Worm (Caenorhabditis elegans) whole organism, midembryonic: Measurements from ENCODE around the gene mog-4.

Experiments used
- T22C8.4 ChIP-seq: fragments of 200-800 bp; sonication (Bioruptor generic); IDR thresholded peaks from 2 replicates; pipeline ENCODE4 v1.3.6; 2022; ENCODE audit warnings: missing genetic modification characterization, missing compliant biosample characterization
- cog-1 ChIP-seq: sonication (generic microtip); optimal IDR thresholded peaks from 2 replicates; lab custom pipeline; 2016; ENCODE audit warnings: missing genetic modification characterization, missing compliant biosample characterization
- flt-1 ChIP-seq: fragments of 200-800 bp; sonication (Bioruptor generic); IDR thresholded peaks from 2 replicates; pipeline ENCODE4 v1.3.6; 2022; ENCODE audit warnings: missing genetic modification characterization, missing compliant biosample characterization
- klf-2 ChIP-seq: fragments of 200-800 bp; sonication (Bioruptor generic); conservative IDR thresholded peaks from 2 replicates; pipeline ENCODE4 v1.3.6; 2022; ENCODE audit warnings: missing genetic modification reagents, missing genetic modification characterization, missing compliant biosample characterization
- med-1 ChIP-seq: sonication (generic microtip); optimal IDR thresholded peaks from 2 replicates; lab custom pipeline; 2017; ENCODE audit warnings: missing genetic modification characterization, mild to moderate bottlenecking, missing compliant biosample characterization, antibody characterized with exemption, missing genetic modification reagents; ENCODE audit not compliant: insufficient read depth
- ref-1 ChIP-seq: fragments of 200-800 bp; sonication (Bioruptor generic); conservative IDR thresholded peaks from 2 replicates; pipeline ENCODE4 v1.3.6; 2022; ENCODE audit warnings: missing genetic modification reagents, missing genetic modification characterization, missing compliant biosample characterization
- tab-1 ChIP-seq: fragments of 200-800 bp; sonication (Bioruptor generic); IDR thresholded peaks from 2 replicates; pipeline ENCODE4 v1.3.6; 2022; ENCODE audit warnings: missing genetic modification characterization, missing compliant biosample characterization
- ztf-23 ChIP-seq: fragments of 200-800 bp; sonication (Bioruptor generic); IDR thresholded peaks from 2 replicates; pipeline ENCODE4 v1.3.6; 2022; ENCODE audit warnings: missing genetic modification reagents, missing genetic modification characterization, missing compliant biosample characterization
- ztf-29 ChIP-seq: fragments of 200-800 bp; sonication (Bioruptor generic); IDR thresholded peaks from 2 replicates; pipeline ENCODE4 v1.3.6; 2022; ENCODE audit warnings: missing genetic modification reagents, missing genetic modification characterization, missing compliant biosample characterization

- TF ChIP-seq ztf-23 (GFP tag; lab: Robert Waterston, UW) (no peak), ref-1 (GFP tag; lab: Robert Waterston, UW) (no peak), flt-1 (GFP tag; lab: Robert Waterston, UW) (no peak), med-1 (GFP tag; lab: Kevin White, UChicago) (no peak), cog-1 (tag; lab: Kevin White, UChicago) (no peak), klf-2 (GFP tag; lab: Robert Waterston, UW) (no peak), tab-1 (GFP tag; lab: Robert Waterston, UW) (no peak), T22C8.4 (GFP tag; lab: Robert Waterston, UW) (no peak), ztf-29 (GFP tag; lab: Robert Waterston, UW) (no peak)
Measured at ce11 chrII:14606172-14606571, 44.8 kb upstream of the mog-4 start, which contains the start of gene arl-3.
